Fruit fly (Drosophila melanogaster) whole organism, wandering third instar larva: ENCODE results near the gene RhoGAP68F.

ENCODE experiments used
- Abd-B ChIP-seq: fragments of >200 bp; optimal IDR thresholded peaks from 2 replicates; lab custom pipeline; 2017; ENCODE audit warnings: missing biosample characterization, missing genetic modification characterization
- CG32264 ChIP-seq: fragments of 200-800 bp; sonication (Bioruptor generic); optimal IDR thresholded peaks from 2 replicates; lab custom pipeline; 2016; ENCODE audit warnings: missing biosample characterization, missing genetic modification characterization
- CG9705 ChIP-seq: fragments of 200-800 bp; sonication (Bioruptor generic); optimal IDR thresholded peaks from 2 replicates; lab custom pipeline; 2018; ENCODE audit warnings: missing biosample characterization, mild to moderate bottlenecking, missing genetic modification characterization
- CrebA ChIP-seq: fragments of 200-800 bp; sonication (Bioruptor generic); optimal IDR thresholded peaks from 2 replicates; lab custom pipeline; 2016; ENCODE audit warnings: missing biosample characterization, mild to moderate bottlenecking, missing genetic modification characterization, borderline replicate concordance
- Dfd ChIP-seq: fragments of >200 bp; optimal IDR thresholded peaks from 2 replicates; lab custom pipeline; 2017; ENCODE audit warnings: missing biosample characterization, missing genetic modification characterization
- Dif ChIP-seq: fragments of 200-275, 200-300 bp; sonication (Bioruptor generic); optimal IDR thresholded peaks from 2 replicates; lab custom pipeline; 2018; ENCODE audit warnings: missing biosample characterization, missing genetic modification characterization; ENCODE audit not compliant: partially characterized antibody
- GATAd ChIP-seq: sonication (Bioruptor generic); optimal IDR thresholded peaks from 2 replicates; lab custom pipeline; 2016; ENCODE audit warnings: missing biosample characterization, missing genetic modification characterization
- HLH106 ChIP-seq: fragments of 200-800 bp; optimal IDR thresholded peaks from 3 replicates; lab custom pipeline; 2019; ENCODE audit warnings: missing biosample characterization, mild to moderate bottlenecking, missing genetic modification characterization, moderate library complexity
- Hnf4 ChIP-seq: fragments of 200-800 bp; sonication (Bioruptor generic); optimal IDR thresholded peaks from 2 replicates; lab custom pipeline; 2016; ENCODE audit warnings: missing biosample characterization, mild to moderate bottlenecking, missing genetic modification characterization
- Hr78 ChIP-seq: fragments of >200 bp; optimal IDR thresholded peaks from 2 replicates; lab custom pipeline; 2017; ENCODE audit warnings: missing biosample characterization, missing genetic modification characterization
- Hr83 ChIP-seq: fragments of 200-300 bp; sonication (Bioruptor generic); optimal IDR thresholded peaks from 2 replicates; lab custom pipeline; 2016; ENCODE audit warnings: missing biosample characterization, mild to moderate bottlenecking, missing genetic modification characterization, moderate library complexity; ENCODE audit not compliant: poor library complexity, severe bottlenecking
- Jra ChIP-seq: sonication (Bioruptor generic); optimal IDR thresholded peaks from 2 replicates; lab custom pipeline; 2016; ENCODE audit warnings: missing biosample characterization, missing genetic modification characterization
- Mio ChIP-seq: sonication (Bioruptor generic); optimal IDR thresholded peaks from 2 replicates; lab custom pipeline; 2016; ENCODE audit warnings: missing biosample characterization, missing genetic modification characterization
- Myc ChIP-seq: fragments of >200 bp; optimal IDR thresholded peaks from 2 replicates; lab custom pipeline; 2017
- N ChIP-seq: fragments of >200 bp; optimal IDR thresholded peaks from 2 replicates; lab custom pipeline; 2018; ENCODE audit warnings: missing biosample characterization, missing external identifiers, missing genetic modification characterization
- OdsH ChIP-seq: fragments of 200-800 bp; sonication (Bioruptor generic); optimal IDR thresholded peaks from 2 replicates; lab custom pipeline; 2016; ENCODE audit warnings: missing biosample characterization, mild to moderate bottlenecking, missing genetic modification characterization
- Rel ChIP-seq, 2 experiments: fragments of 200-800 bp; sonication (Bioruptor generic) in 1 of 2; optimal IDR thresholded peaks; 2 replicates in 1 of 2; 3 replicates in 1 of 2; lab custom pipeline; 2016 to 2019; ENCODE audit warnings: mild to moderate bottlenecking in 2 of 2, missing biosample characterization in 2 of 2, missing genetic modification characterization in 2 of 2, moderate library complexity in 1 of 2
- Sp1 ChIP-seq: fragments of 200-800 bp; sonication (Bioruptor generic); optimal IDR thresholded peaks from 3 replicates; lab custom pipeline; 2019; ENCODE audit warnings: missing biosample characterization, mild to moderate bottlenecking, missing genetic modification characterization, moderate library complexity
- Vsx2 ChIP-seq: fragments of 200-300, 225-300 bp; sonication (Bioruptor generic); optimal IDR thresholded peaks from 2 replicates; lab custom pipeline; 2018; ENCODE audit warnings: missing biosample characterization, missing genetic modification characterization; ENCODE audit not compliant: partially characterized antibody
- br ChIP-seq: fragments of 200-800 bp; sonication (Bioruptor generic); optimal IDR thresholded peaks from 2 replicates; lab custom pipeline; 2016; ENCODE audit warnings: missing biosample characterization, missing genetic modification characterization
- brk ChIP-seq: fragments of 200-800 bp; sonication (Bioruptor generic); optimal IDR thresholded peaks from 2 replicates; lab custom pipeline; 2016; ENCODE audit warnings: missing biosample characterization, mild to moderate bottlenecking, missing genetic modification characterization
- dl ChIP-seq, 2 experiments: fragments of 175-275, 200-275 bp in 1 of 2; fragments of 200-275 bp in 1 of 2; sonication (Bioruptor generic); optimal IDR thresholded peaks; lab custom pipeline; 2018; ENCODE audit warnings: mild to moderate bottlenecking in 2 of 2, missing biosample characterization in 2 of 2, missing genetic modification characterization in 2 of 2, moderate library complexity in 2 of 2; ENCODE audit not compliant: partially characterized antibody in 2 of 2, insufficient read depth in 1 of 2
- dmrt93B ChIP-seq: fragments of 200-800 bp; sonication (Bioruptor generic); optimal IDR thresholded peaks from 2 replicates; lab custom pipeline; 2018; ENCODE audit warnings: missing biosample characterization, mild to moderate bottlenecking, missing genetic modification characterization
- dsf ChIP-seq: sonication (Bioruptor generic); optimal IDR thresholded peaks from 2 replicates; lab custom pipeline; 2016; ENCODE audit warnings: missing biosample characterization, missing genetic modification characterization, borderline replicate concordance
- ey ChIP-seq: fragments of 200-800 bp; sonication (Bioruptor generic); optimal IDR thresholded peaks from 2 replicates; lab custom pipeline; 2016; ENCODE audit warnings: missing biosample characterization, missing genetic modification characterization
- foxo ChIP-seq, 2 experiments: fragments of 200-800 bp; sonication (Bioruptor generic); optimal IDR thresholded peaks; 2 replicates in 1 of 2; 3 replicates in 1 of 2; lab custom pipeline; 2016 to 2017; ENCODE audit warnings: missing biosample characterization in 2 of 2, missing genetic modification characterization in 2 of 2
- fru ChIP-seq: fragments of 200-800 bp; sonication (Bioruptor generic); optimal IDR thresholded peaks from 3 replicates; lab custom pipeline; 2016; ENCODE audit warnings: missing biosample characterization, mild to moderate bottlenecking, missing genetic modification characterization
- h ChIP-seq: fragments of 200-800 bp; sonication (Bioruptor generic); optimal IDR thresholded peaks from 3 replicates; lab custom pipeline; 2016; ENCODE audit warnings: missing biosample characterization, mild to moderate bottlenecking, missing genetic modification characterization
- jim ChIP-seq: fragments of 175-275, 200-325 bp; sonication (Bioruptor generic); optimal IDR thresholded peaks from 2 replicates; lab custom pipeline; 2016; ENCODE audit warnings: missing biosample characterization, mild to moderate bottlenecking, missing genetic modification characterization
- lola ChIP-seq: fragments of >200 bp; optimal IDR thresholded peaks from 2 replicates; lab custom pipeline; 2017; ENCODE audit warnings: missing biosample characterization, missing genetic modification characterization
- pan ChIP-seq: fragments of >200 bp; optimal IDR thresholded peaks from 2 replicates; lab custom pipeline; 2017
- psq ChIP-seq: fragments of 200-800 bp; sonication (Bioruptor generic); optimal IDR thresholded peaks from 3 replicates; lab custom pipeline; 2017; ENCODE audit warnings: missing biosample characterization, mild to moderate bottlenecking, missing genetic modification characterization, moderate library complexity
- rgr ChIP-seq: fragments of 200-800 bp; sonication (Bioruptor generic); optimal IDR thresholded peaks from 3 replicates; lab custom pipeline; 2016; ENCODE audit warnings: missing biosample characterization, mild to moderate bottlenecking, missing genetic modification characterization
- sage ChIP-seq: fragments of 200-800 bp; sonication (Bioruptor generic); optimal IDR thresholded peaks from 2 replicates; lab custom pipeline; 2016; ENCODE audit warnings: missing biosample characterization, mild to moderate bottlenecking, missing genetic modification characterization
- sv ChIP-seq: fragments of 200-800 bp; sonication (Bioruptor generic); optimal IDR thresholded peaks from 3 replicates; lab custom pipeline; 2016; ENCODE audit warnings: missing biosample characterization, missing genetic modification characterization
- tai ChIP-seq: sonication (Bioruptor generic); optimal IDR thresholded peaks from 2 replicates; lab custom pipeline; 2016; ENCODE audit warnings: missing biosample characterization, missing genetic modification characterization
- usp ChIP-seq: fragments of >200 bp; optimal IDR thresholded peaks from 2 replicates; lab custom pipeline; 2017; ENCODE audit warnings: missing biosample characterization, missing genetic modification characterization
- woc ChIP-seq: sonication (Bioruptor generic); optimal IDR thresholded peaks from 2 replicates; lab custom pipeline; 2016; ENCODE audit warnings: missing biosample characterization, mild to moderate bottlenecking, missing genetic modification characterization

Gene RhoGAP68F

DNA sequence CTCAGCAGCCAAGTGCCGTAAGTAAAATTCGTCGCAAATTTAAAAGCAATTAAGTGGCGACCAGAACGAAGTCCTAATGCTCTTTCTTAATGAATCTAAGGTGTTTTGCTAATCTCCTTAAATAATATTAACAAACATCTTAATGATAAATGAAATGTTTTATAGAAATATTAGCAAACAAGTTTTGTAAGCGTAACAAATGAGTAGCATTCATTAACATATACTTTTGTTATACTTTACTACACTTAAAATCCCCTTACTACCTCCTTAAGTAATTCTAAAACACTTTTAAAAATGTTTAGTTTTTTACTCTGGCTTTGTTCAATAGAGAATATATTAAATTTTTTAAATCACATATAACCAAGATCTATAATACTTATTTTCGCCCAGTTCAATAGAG, 42.7 kb upstream of the RhoGAP68F start:
- TF ChIP-seq Dfd (GFP tag; lab: Kevin White, UChicago) (no peak), N (GFP tag; lab: Kevin White, UChicago) (no peak), HLH106 (tag; lab: Kevin White, UChicago) (no peak), Abd-B (no peak), Sp1 (GFP tag; lab: Kevin White, UChicago) (no peak), fru (GFP tag; lab: Kevin White, UChicago) (no peak), dsf (GFP tag; lab: Kevin White, UChicago) (no peak), dl (GFP tag; optimal IDR thresholded peaks at IDR 0.05; lab: Kevin White, UChicago; ENCODE audit: insufficient read depth in 1 of 2, partially characterized antibody in 2 of 2) (no peak), Hnf4 (GFP tag; lab: Kevin White, UChicago) (no peak), h (GFP tag; lab: Kevin White, UChicago) (peak; percentile 2), lola (no peak), ey (GFP tag; lab: Kevin White, UChicago) (peak; percentile 10), GATAd (no peak), foxo (GFP tag; optimal IDR thresholded peaks at IDR 0.05; lab: Kevin White, UChicago) (peak in 1 of 2 experiments; percentile 14), CrebA (no peak), br (GFP tag; lab: Kevin White, UChicago) (no peak), CG9705 (no peak), usp (no peak), sv (no peak), tai (GFP tag; lab: Kevin White, UChicago) (no peak), woc (GFP tag; lab: Kevin White, UChicago) (peak; percentile 16), Myc (lab: Kevin White, UChicago) (no peak), brk (GFP tag; lab: Kevin White, UChicago) (no peak), psq (no peak), Hr78 (GFP tag; lab: Kevin White, UChicago) (no peak), OdsH (no peak), pan (lab: Kevin White, UChicago) (no peak), CG32264 (GFP tag; lab: Kevin White, UChicago) (no peak)

dm6 chr3L:12096799-12097662, 41.6 kb upstream of the RhoGAP68F start:
- TF ChIP-seq Hr78 (GFP tag; lab: Kevin White, UChicago) (no peak), CG9705 (no peak), rgr (GFP tag; lab: Kevin White, UChicago) (peak; percentile 62), Jra (GFP tag; lab: Kevin White, UChicago) (no peak), HLH106 (tag; lab: Kevin White, UChicago) (peak; percentile 74), sage (GFP tag; lab: Kevin White, UChicago) (no peak), sv (no peak), Hr83 (GFP tag; lab: Kevin White, UChicago) (no peak), Myc (lab: Kevin White, UChicago) (no peak), jim (GFP tag; lab: Kevin White, UChicago) (no peak), woc (GFP tag; lab: Kevin White, UChicago) (peak; percentile 42), N (GFP tag; lab: Kevin White, UChicago) (no peak), CG32264 (GFP tag; lab: Kevin White, UChicago) (no peak), brk (GFP tag; lab: Kevin White, UChicago) (no peak), lola (no peak), dl (GFP tag; optimal IDR thresholded peaks at IDR 0.05; lab: Kevin White, UChicago; ENCODE audit: insufficient read depth in 1 of 2, partially characterized antibody in 2 of 2) (no peak), Dif (no peak), Mio (GFP tag; lab: Kevin White, UChicago) (no peak), foxo (GFP tag; optimal IDR thresholded peaks at IDR 0.05; lab: Kevin White, UChicago) (peak in 1 of 2 experiments; percentile 68), Hnf4 (GFP tag; lab: Kevin White, UChicago) (no peak), dmrt93B (GFP tag; lab: Kevin White, UChicago) (no peak), GATAd (no peak), usp (no peak), h (GFP tag; lab: Kevin White, UChicago) (peak; percentile 46), CrebA (no peak), ey (GFP tag; lab: Kevin White, UChicago) (peak; percentile 21), psq (peak; percentile 60), OdsH (peak; percentile 39), fru (GFP tag; lab: Kevin White, UChicago) (peak; percentile 60), tai (GFP tag; lab: Kevin White, UChicago) (no peak), br (GFP tag; lab: Kevin White, UChicago) (peak; percentile 13), Vsx2 (GFP tag; lab: Kevin White, UChicago) (no peak), dsf (GFP tag; lab: Kevin White, UChicago) (no peak), pan (lab: Kevin White, UChicago) (no peak), Rel (GFP tag; optimal IDR thresholded peaks at IDR 0.05; lab: Kevin White, UChicago) (no peak), Rel (tag; optimal IDR thresholded peaks at IDR 0.05; lab: Kevin White, UChicago) (peak; percentile 0), Dfd (GFP tag; lab: Kevin White, UChicago) (no peak), Abd-B (no peak), Sp1 (GFP tag; lab: Kevin White, UChicago) (peak; percentile 83)
